Fruit fly (Drosophila melanogaster) whole organism, embryonic: ENCODE results near the gene Psf2.

Experiments
- CTCF ChIP-seq: fragments of 200-800 bp; sonication (Bioruptor generic); optimal IDR thresholded peaks from 2 replicates; lab custom pipeline; 2017; ENCODE audit warnings: missing biosample characterization, mild to moderate bottlenecking, missing genetic modification characterization, moderate library complexity
- D19A ChIP-seq: fragments of 200-800 bp; optimal IDR thresholded peaks from 3 replicates; lab custom pipeline; 2019; ENCODE audit warnings: missing biosample characterization, mild to moderate bottlenecking, missing genetic modification characterization, moderate library complexity
- HLH3B ChIP-seq: fragments of 200-800 bp; sonication (Bioruptor generic); IDR thresholded peaks from 2 replicates; pipeline ENCODE4 v1.3.6; 2022; ENCODE audit warnings: missing biosample characterization, missing genetic modification characterization
- Hr78 ChIP-seq, 2 experiments: fragments of 200-800 bp in 1 of 2; fragments of >200 bp in 1 of 2; sonication (Bioruptor generic) in 1 of 2; optimal IDR thresholded peaks; 2 replicates each; lab custom pipeline; 2017 to 2019; ENCODE audit warnings: missing biosample characterization in 2 of 2, missing genetic modification characterization in 2 of 2, mild to moderate bottlenecking in 1 of 2, moderate library complexity in 1 of 2
- Six4 ChIP-seq: fragments of 200-800 bp; sonication (Bioruptor generic); optimal IDR thresholded peaks from 2 replicates; lab custom pipeline; 2016; ENCODE audit warnings: missing biosample characterization, missing genetic modification characterization
- bcd ChIP-seq: fragments of 200-800 bp; sonication (Bioruptor generic); optimal IDR thresholded peaks from 2 replicates; lab custom pipeline; 2017; ENCODE audit warnings: missing biosample characterization, mild to moderate bottlenecking, missing genetic modification characterization

dm6 chr2L:4418819-4419218 is 31.7 kb upstream of the Psf2 start:
- TF ChIP-seq Six4 (GFP tag; lab: Kevin White, UChicago): no peak
- no peak for TF ChIP-seq Hr78 (GFP tag; optimal IDR thresholded peaks at IDR 0.05; lab: Kevin White, UChicago)
- no peak for TF ChIP-seq HLH3B (GFP tag; lab: Robert Waterston, UW)
- TF ChIP-seq D19A (tag; lab: Kevin White, UChicago): peak; percentile 22
- TF ChIP-seq CTCF (GFP tag; lab: Kevin White, UChicago): no peak
- TF ChIP-seq bcd (GFP tag; lab: Kevin White, UChicago): no peak
